Worm (Caenorhabditis elegans) whole organism, L1 larva: ENCODE results near the gene M176.16.

Source experiments
- C16A3.4 ChIP-seq: fragments of 150-350 bp; optimal IDR thresholded peaks from 2 replicates; lab custom pipeline; 2014; ENCODE audit warnings: missing biosample characterization, missing genetic modification characterization
- F16B12.6 ChIP-seq: fragments of 150-350 bp; optimal IDR thresholded peaks from 2 replicates; lab custom pipeline; 2014; ENCODE audit warnings: missing biosample characterization, missing genetic modification characterization
- blmp-1 ChIP-seq: fragments of 150-350 bp; optimal IDR thresholded peaks from 2 replicates; lab custom pipeline; 2014; ENCODE audit warnings: missing biosample characterization, missing genetic modification characterization
- ceh-8 ChIP-seq: fragments of 200-800 bp; sonication (Bioruptor generic); optimal IDR thresholded peaks from 2 replicates; lab custom pipeline; 2018; ENCODE audit warnings: mild to moderate bottlenecking, missing genetic modification characterization, moderate library complexity, missing compliant biosample characterization
- ceh-82 ChIP-seq, 3 experiments: fragments of 150-350 bp in 1 of 3; sonication (generic microtip) in 2 of 3; optimal IDR thresholded peaks; 2 replicates each; lab custom pipeline; 2014 to 2017; ENCODE audit warnings: missing biosample characterization in 3 of 3, missing genetic modification characterization in 3 of 3
- ceh-90 ChIP-seq: sonication (generic microtip); optimal IDR thresholded peaks from 2 replicates; lab custom pipeline; 2016; ENCODE audit warnings: missing genetic modification characterization, missing compliant biosample characterization
- ces-1 ChIP-seq: fragments of 150-350 bp; optimal IDR thresholded peaks from 2 replicates; lab custom pipeline; 2014; ENCODE audit warnings: missing biosample characterization, missing genetic modification reagents, missing genetic modification characterization
- dpl-1 ChIP-seq, 3 experiments: fragments of 150-350 bp in 2 of 3; sonication (generic microtip) in 1 of 3; optimal IDR thresholded peaks; 2 replicates each; lab custom pipeline; 2014 to 2017; ENCODE audit warnings: missing biosample characterization in 3 of 3, missing genetic modification characterization in 3 of 3, missing genetic modification reagents in 3 of 3
- efl-3 ChIP-seq: fragments of 200-800 bp; sonication (Bioruptor generic); optimal IDR thresholded peaks from 2 replicates; lab custom pipeline; 2018; ENCODE audit warnings: mild to moderate bottlenecking, missing genetic modification characterization, missing compliant biosample characterization
- egl-27 ChIP-seq, 2 experiments: fragments of 150-350 bp in 1 of 2; sonication (generic microtip); optimal IDR thresholded peaks; 3 replicates each; lab custom pipeline; 2017 to 2018; ENCODE audit warnings: missing biosample characterization in 2 of 2, missing genetic modification characterization in 2 of 2, missing genetic modification reagents in 2 of 2
- elt-2 ChIP-seq: sonication (generic microtip); optimal IDR thresholded peaks from 2 replicates; lab custom pipeline; 2016; ENCODE audit warnings: missing genetic modification characterization, mild to moderate bottlenecking, inconsistent platforms, missing compliant biosample characterization, missing genetic modification reagents
- elt-3 ChIP-seq, 6 experiments: fragments of 150-350 bp in 1 of 6; sonication (generic microtip); optimal IDR thresholded peaks; 2 replicates each; lab custom pipeline; 2017 to 2018; ENCODE audit warnings: missing biosample characterization in 6 of 6, missing genetic modification characterization in 6 of 6, inconsistent platforms in 1 of 6
- ets-5 ChIP-seq: fragments of 200-800 bp; sonication (Bioruptor generic); IDR thresholded peaks from 2 replicates; pipeline ENCODE4 v1.3.6; 2022; ENCODE audit warnings: missing genetic modification characterization, missing compliant biosample characterization
- fkh-10 ChIP-seq: sonication (generic microtip); optimal IDR thresholded peaks from 2 replicates; lab custom pipeline; 2017; ENCODE audit warnings: missing biosample characterization, missing genetic modification reagents, missing genetic modification characterization
- fos-1 ChIP-seq: fragments of 150-350 bp; optimal IDR thresholded peaks from 2 replicates; lab custom pipeline; 2014; ENCODE audit warnings: missing biosample characterization, missing genetic modification characterization
- hlh-17 ChIP-seq: fragments of 200-800 bp; sonication (Bioruptor generic); optimal IDR thresholded peaks from 2 replicates; lab custom pipeline; 2018; ENCODE audit warnings: missing genetic modification characterization, mild to moderate bottlenecking, missing compliant biosample characterization, moderate library complexity, borderline replicate concordance
- hlh-4 ChIP-seq: sonication (generic microtip); optimal IDR thresholded peaks from 2 replicates; lab custom pipeline; 2016; ENCODE audit warnings: mild to moderate bottlenecking, missing genetic modification characterization, missing compliant biosample characterization
- hpl-2 ChIP-seq: fragments of 150-350 bp; optimal IDR thresholded peaks from 2 replicates; lab custom pipeline; 2014; ENCODE audit warnings: missing biosample characterization, missing genetic modification reagents, missing genetic modification characterization
- irx-1 ChIP-seq: sonication (generic microtip); optimal IDR thresholded peaks from 2 replicates; lab custom pipeline; 2016; ENCODE audit warnings: missing genetic modification characterization, missing compliant biosample characterization
- lin-13 ChIP-seq: fragments of 150-350 bp; optimal IDR thresholded peaks from 2 replicates; lab custom pipeline; 2014; ENCODE audit warnings: missing biosample characterization, missing genetic modification reagents, missing genetic modification characterization
- lin-14 ChIP-seq: fragments of 200-800 bp; sonication (Bioruptor generic); optimal IDR thresholded peaks from 2 replicates; lab custom pipeline; 2018; ENCODE audit warnings: mild to moderate bottlenecking, missing genetic modification characterization, moderate library complexity, missing compliant biosample characterization
- lin-39 ChIP-seq: fragments of 150-350 bp; optimal IDR thresholded peaks from 2 replicates; lab custom pipeline; 2014; ENCODE audit warnings: missing biosample characterization, missing genetic modification reagents, missing genetic modification characterization
- lir-3 ChIP-seq: sonication (generic microtip); optimal IDR thresholded peaks from 2 replicates; lab custom pipeline; 2016; ENCODE audit warnings: mild to moderate bottlenecking, missing genetic modification characterization, moderate library complexity, missing compliant biosample characterization; ENCODE audit not compliant: poor library complexity
- mab-9 ChIP-seq: fragments of 200-800 bp; sonication (Bioruptor generic); IDR thresholded peaks from 2 replicates; pipeline ENCODE4 v1.3.6; 2022; ENCODE audit warnings: missing genetic modification reagents, missing genetic modification characterization, missing compliant biosample characterization
- mdl-1 ChIP-seq, 2 experiments: fragments of 150-350 bp; optimal IDR thresholded peaks; 2 replicates each; lab custom pipeline; 2014 to 2017; ENCODE audit warnings: missing biosample characterization in 2 of 2, missing genetic modification characterization in 2 of 2, inconsistent platforms in 1 of 2
- mep-1 ChIP-seq: fragments of 150-350 bp; optimal IDR thresholded peaks from 2 replicates; lab custom pipeline; 2014; ENCODE audit warnings: missing biosample characterization, missing genetic modification characterization
- nhr-11 ChIP-seq: fragments of 150-350 bp; optimal IDR thresholded peaks from 2 replicates; lab custom pipeline; 2014; ENCODE audit warnings: missing biosample characterization, missing genetic modification characterization
- nhr-12 ChIP-seq: sonication (generic microtip); optimal IDR thresholded peaks from 2 replicates; lab custom pipeline; 2017; ENCODE audit warnings: missing biosample characterization, missing genetic modification characterization
- nhr-76 ChIP-seq: sonication (generic microtip); optimal IDR thresholded peaks from 2 replicates; lab custom pipeline; 2017; ENCODE audit warnings: missing biosample characterization, missing genetic modification characterization
- nhr-77 ChIP-seq: fragments of 150-350 bp; optimal IDR thresholded peaks from 2 replicates; lab custom pipeline; 2014; ENCODE audit warnings: missing biosample characterization, missing genetic modification characterization
- nhr-84 ChIP-seq: sonication (generic microtip); optimal IDR thresholded peaks from 2 replicates; lab custom pipeline; 2017; ENCODE audit warnings: missing biosample characterization, missing genetic modification characterization
- nhr-85 ChIP-seq: sonication (generic microtip); peaks from one replicate; lab custom pipeline; 2016; ENCODE audit warnings: missing genetic modification characterization, inconsistent platforms, missing compliant biosample characterization
- nhr-90 ChIP-seq: sonication (generic microtip); optimal IDR thresholded peaks from 2 replicates; lab custom pipeline; 2016; ENCODE audit warnings: mild to moderate bottlenecking, missing genetic modification characterization, missing compliant biosample characterization; ENCODE audit not compliant: poor library complexity
- pqm-1 ChIP-seq: sonication (generic microtip); optimal IDR thresholded peaks from 3 replicates; lab custom pipeline; 2017; ENCODE audit warnings: missing biosample characterization, missing genetic modification characterization
- rnt-1 ChIP-seq: sonication (generic microtip); optimal IDR thresholded peaks from 2 replicates; lab custom pipeline; 2016; ENCODE audit warnings: mild to moderate bottlenecking, missing genetic modification characterization, moderate library complexity, missing compliant biosample characterization
- snu-23 ChIP-seq: sonication (generic microtip); optimal IDR thresholded peaks from 2 replicates; lab custom pipeline; 2016; ENCODE audit warnings: missing genetic modification characterization, missing compliant biosample characterization
- sox-4 ChIP-seq: sonication (generic microtip); optimal IDR thresholded peaks from 2 replicates; lab custom pipeline; 2016; ENCODE audit warnings: missing genetic modification characterization, missing compliant biosample characterization
- sup-37 ChIP-seq: fragments of 200-800 bp; sonication (Bioruptor generic); optimal IDR thresholded peaks from 2 replicates; lab custom pipeline; 2018; ENCODE audit warnings: mild to moderate bottlenecking, missing genetic modification characterization, missing compliant biosample characterization
- swsn-7 ChIP-seq: sonication (generic microtip); optimal IDR thresholded peaks from 2 replicates; lab custom pipeline; 2016; ENCODE audit warnings: missing genetic modification characterization, missing compliant biosample characterization
- tlp-1 ChIP-seq: fragments of 150-350 bp; optimal IDR thresholded peaks from 2 replicates; lab custom pipeline; 2014; ENCODE audit warnings: missing biosample characterization, missing genetic modification characterization
- unc-130 ChIP-seq: fragments of 150-350 bp; optimal IDR thresholded peaks from 2 replicates; lab custom pipeline; 2017; ENCODE audit warnings: missing biosample characterization, missing genetic modification characterization, inconsistent platforms
- unc-30 ChIP-seq: sonication (generic microtip); optimal IDR thresholded peaks from 2 replicates; lab custom pipeline; 2017; ENCODE audit warnings: missing biosample characterization, missing genetic modification characterization
- unc-86 ChIP-seq: sonication (generic microtip); optimal IDR thresholded peaks from 2 replicates; lab custom pipeline; 2016; ENCODE audit warnings: missing genetic modification characterization, missing compliant biosample characterization
- ztf-11 ChIP-seq, 2 experiments: sonication (generic microtip); optimal IDR thresholded peaks; 2 replicates each; lab custom pipeline; 2016 to 2017; ENCODE audit warnings: missing genetic modification characterization in 2 of 2, missing biosample characterization in 1 of 2, missing compliant biosample characterization in 1 of 2

The M176.16 gene

DNA sequence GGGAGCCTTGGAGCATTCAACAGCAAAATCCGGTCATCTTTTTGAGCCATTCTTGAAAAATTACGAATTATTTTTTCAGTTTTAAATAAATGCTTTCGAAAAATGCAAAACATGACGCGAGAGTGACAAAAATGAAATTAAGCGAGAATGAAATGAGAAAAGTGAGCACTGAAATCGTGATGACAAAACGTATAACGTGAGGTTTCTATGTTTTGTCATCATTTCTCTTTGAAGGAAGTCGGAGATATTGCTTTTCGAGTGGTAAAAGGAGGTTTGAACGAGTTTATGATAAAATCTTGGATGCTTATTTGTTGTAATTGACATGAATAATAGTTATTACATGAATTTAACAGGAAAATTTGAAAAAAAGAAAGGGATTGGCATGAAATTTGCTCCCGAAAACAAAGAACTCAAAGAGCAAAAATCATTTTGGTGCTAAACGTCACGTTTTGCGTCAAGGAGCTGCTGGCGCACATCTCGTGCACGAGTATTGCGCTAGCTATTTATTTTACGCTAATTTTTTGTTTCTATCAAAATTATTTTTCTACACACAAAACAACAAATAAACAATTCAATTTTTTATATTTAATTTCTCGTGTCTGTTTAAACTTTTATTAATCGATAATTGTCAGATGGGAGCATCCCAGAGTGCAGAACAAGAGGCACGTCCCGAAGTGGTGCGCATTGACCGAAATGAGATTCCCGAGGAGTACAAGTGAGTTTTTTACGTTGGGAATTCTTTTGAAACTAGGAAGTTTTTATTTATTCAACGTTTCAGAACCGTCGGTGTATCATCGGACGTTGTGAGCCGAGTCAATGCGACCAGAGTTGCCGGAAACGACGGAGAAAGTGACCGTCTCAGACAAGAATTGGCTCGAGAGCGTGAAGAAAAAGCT, 1.7 kb upstream of the M176.16 start, which contains the start of the genes gss-1 and chch-3 (continued):
- TF ChIP-seq ceh-82 (tag; optimal IDR thresholded peaks at IDR 0.05; lab: Kevin White, UChicago) (peak; percentile 55 to 67 (median 67)), nhr-76 (no peak), nhr-84 (no peak), nhr-77 (tag; lab: Kevin White, UChicago) (peak; percentile 7), nhr-11 (tag; lab: Kevin White, UChicago) (peak; percentile 61), mep-1 (peak; percentile 78), nhr-12 (tag; lab: Kevin White, UChicago) (no peak), dpl-1 (GFP tag; optimal IDR thresholded peaks at IDR 0.05; lab: Kevin White, UChicago) (peak; percentile 44 to 77 (median 75)), rnt-1 (tag; lab: Kevin White, UChicago) (peak; percentile 79), ets-5 (GFP tag; lab: Robert Waterston, UW) (no peak), unc-86 (peak; percentile 21), ceh-8 (peak; percentile 24), ceh-90 (tag; lab: Kevin White, UChicago) (no peak), lin-39 (tag; lab: Kevin White, UChicago) (peak; percentile 49), blmp-1 (tag; lab: Kevin White, UChicago) (peak; percentile 45), unc-130 (peak; percentile 39), fos-1 (tag; lab: Kevin White, UChicago) (no peak), unc-30 (tag; lab: Kevin White, UChicago) (no peak), sox-4 (tag; lab: Kevin White, UChicago) (no peak), F16B12.6 (tag; lab: Kevin White, UChicago) (peak; percentile 58), fkh-10 (GFP tag; lab: Kevin White, UChicago) (no peak), nhr-90 (tag; lab: Kevin White, UChicago) (peak; percentile 28), nhr-85 (tag; lab: Kevin White, UChicago) (peak; percentile 80), pqm-1 (tag; lab: Kevin White, UChicago) (no peak), mdl-1 (tag; optimal IDR thresholded peaks at IDR 0.05; lab: Kevin White, UChicago) (peak in 1 of 2 experiments; percentile 63), lir-3 (tag; lab: Kevin White, UChicago) (no peak), swsn-7 (tag; lab: Kevin White, UChicago) (peak; percentile 66), snu-23 (GFP tag; lab: Kevin White, UChicago) (peak; percentile 74), irx-1 (no peak), hlh-17 (no peak), lin-13 (peak; percentile 42), ces-1 (GFP tag; lab: Kevin White, UChicago) (no peak), mab-9 (GFP tag; lab: Robert Waterston, UW) (no peak), hpl-2 (no peak), ztf-11 (tag; optimal IDR thresholded peaks at IDR 0.05; lab: Kevin White, UChicago) (no peak), efl-3 (GFP tag; lab: Kevin White, UChicago) (no peak), egl-27 (tag; optimal IDR thresholded peaks at IDR 0.05; lab: Kevin White, UChicago) (no peak), elt-3 (tag; optimal IDR thresholded peaks at IDR 0.05; lab: Kevin White, UChicago) (no peak), sup-37 (GFP tag; lab: Kevin White, UChicago) (no peak), C16A3.4 (peak; percentile 38), elt-2 (peak; percentile 4), tlp-1 (tag; lab: Kevin White, UChicago) (no peak), hlh-4 (no peak), lin-14 (peak; percentile 81)
